Worm (Caenorhabditis elegans) whole organism, L1 larva: ENCODE measurements around the gene enu-3.1.

Experiments used
- ama-1 ChIP-seq: fragments of 150-350 bp; optimal IDR thresholded peaks from 2 replicates; lab custom pipeline; 2014
- ceh-63 ChIP-seq: fragments of 200-800 bp; sonication (Bioruptor generic); optimal IDR thresholded peaks from 2 replicates; lab custom pipeline; 2018; ENCODE audit warnings: mild to moderate bottlenecking, missing genetic modification characterization, missing compliant biosample characterization
- ceh-82 ChIP-seq, 3 experiments: fragments of 150-350 bp in 1 of 3; sonication (generic microtip) in 2 of 3; optimal IDR thresholded peaks; 2 replicates each; lab custom pipeline; 2014 to 2017; ENCODE audit warnings: missing biosample characterization in 3 of 3, missing genetic modification characterization in 3 of 3
- dpl-1 ChIP-seq, 3 experiments: fragments of 150-350 bp in 2 of 3; sonication (generic microtip) in 1 of 3; optimal IDR thresholded peaks; 2 replicates each; lab custom pipeline; 2014 to 2017; ENCODE audit warnings: missing biosample characterization in 3 of 3, missing genetic modification characterization in 3 of 3, missing genetic modification reagents in 3 of 3
- ets-5 ChIP-seq: fragments of 200-800 bp; sonication (Bioruptor generic); IDR thresholded peaks from 2 replicates; pipeline ENCODE4 v1.3.6; 2022; ENCODE audit warnings: missing genetic modification characterization, missing compliant biosample characterization
- grh-1 ChIP-seq: fragments of 200-800 bp; sonication (Bioruptor generic); IDR thresholded peaks from 2 replicates; pipeline ENCODE4 v1.3.6; 2022; ENCODE audit warnings: missing genetic modification reagents, missing genetic modification characterization, missing compliant biosample characterization
- lin-39 ChIP-seq: fragments of 150-350 bp; optimal IDR thresholded peaks from 2 replicates; lab custom pipeline; 2014; ENCODE audit warnings: missing biosample characterization, missing genetic modification reagents, missing genetic modification characterization
- mdl-1 ChIP-seq, 2 experiments: fragments of 150-350 bp; optimal IDR thresholded peaks; 2 replicates each; lab custom pipeline; 2014 to 2017; ENCODE audit warnings: missing biosample characterization in 2 of 2, missing genetic modification characterization in 2 of 2, inconsistent platforms in 1 of 2
- nhr-12 ChIP-seq: sonication (generic microtip); optimal IDR thresholded peaks from 2 replicates; lab custom pipeline; 2017; ENCODE audit warnings: missing biosample characterization, missing genetic modification characterization
- nhr-20 ChIP-seq: sonication (generic microtip); optimal IDR thresholded peaks from 2 replicates; lab custom pipeline; 2016; ENCODE audit warnings: mild to moderate bottlenecking, missing genetic modification characterization, missing compliant biosample characterization
- skn-1 ChIP-seq: fragments of 150-350 bp; optimal IDR thresholded peaks from 2 replicates; lab custom pipeline; 2014; ENCODE audit warnings: missing biosample characterization, missing genetic modification characterization
- tbx-2 ChIP-seq: sonication (generic microtip); optimal IDR thresholded peaks from 2 replicates; lab custom pipeline; 2016; ENCODE audit warnings: missing genetic modification characterization, missing compliant biosample characterization
- unc-30 ChIP-seq: sonication (generic microtip); optimal IDR thresholded peaks from 2 replicates; lab custom pipeline; 2017; ENCODE audit warnings: missing biosample characterization, missing genetic modification characterization

- TF ChIP-seq lin-39 (tag; lab: Kevin White, UChicago) (no peak), ama-1 (no peak), mdl-1 (tag; optimal IDR thresholded peaks at IDR 0.05; lab: Kevin White, UChicago) (no peak), tbx-2 (tag; lab: Kevin White, UChicago) (no peak), dpl-1 (GFP tag; optimal IDR thresholded peaks at IDR 0.05; lab: Kevin White, UChicago) (no peak), ceh-63 (GFP tag; lab: Kevin White, UChicago) (no peak), nhr-12 (no peak), skn-1 (tag; lab: Kevin White, UChicago) (no peak), nhr-20 (no peak), grh-1 (GFP tag; lab: Robert Waterston, UW) (no peak), ceh-82 (tag; optimal IDR thresholded peaks at IDR 0.05; lab: Kevin White, UChicago) (no peak), unc-30 (tag; lab: Kevin White, UChicago) (no peak), ets-5 (GFP tag; lab: Robert Waterston, UW) (no peak)
These were observed 31.2 kb upstream of the enu-3.1 start, which contains the start of the genes M03C11.3 and chl-1 for ce11 chrIII:10404918-10405317.
